Worm (Caenorhabditis elegans): ENCODE measurements around the gene Y42A5A.3.

Y42A5A.3 gene

DNA sequence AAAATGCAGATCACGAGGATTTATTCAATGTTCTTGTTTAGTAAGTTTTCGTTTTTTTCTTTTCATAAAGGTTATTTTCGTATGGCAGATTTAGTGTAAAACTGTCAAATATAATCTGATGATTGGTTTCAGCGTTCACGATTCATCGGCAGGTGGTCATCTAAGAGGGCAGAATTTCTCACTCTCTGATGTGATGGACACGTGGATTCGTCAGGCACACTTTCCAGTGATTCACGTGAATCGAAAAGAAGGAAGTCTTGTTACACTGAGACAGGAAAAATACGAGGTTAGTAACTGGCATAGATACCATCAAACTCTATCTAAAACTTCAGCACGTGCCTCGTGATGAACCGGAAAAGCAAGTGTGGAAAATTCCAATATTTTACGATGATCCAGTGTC lies 1.1 kb downstream of the Y42A5A.3 start:
- TF ChIP-seq dve-1 (tag; optimal IDR thresholded peaks at IDR 0.05; ENCODE audit: insufficient read depth) (peak; percentile 18), vab-7 (GFP tag; IDR thresholded peaks at IDR 0.05) (no peak), snpc-4 (tag; optimal IDR thresholded peaks at IDR 0.05) (no peak), ztf-7 (tag; optimal IDR thresholded peaks at IDR 0.05) (no peak), mxl-3 (GFP tag; optimal IDR thresholded peaks at IDR 0.05) (peak; percentile 73), hlh-11 (tag; optimal IDR thresholded peaks at IDR 0.05) (peak; percentile 34), nhr-25 (tag; optimal IDR thresholded peaks at IDR 0.05; ENCODE audit: borderline replicate concordance, insufficient read depth) (no peak), ceh-62 (tag; optimal IDR thresholded peaks at IDR 0.05) (no peak), unc-62 (GFP tag; optimal IDR thresholded peaks at IDR 0.05 in 1 of 2) (peak in 1 of 2 experiments; percentile 73), unc-62 (tag; optimal IDR thresholded peaks at IDR 0.05) (no peak), cey-2 (tag; optimal IDR thresholded peaks at IDR 0.05; ENCODE audit: borderline replicate concordance, insufficient read depth) (no peak), attf-4 (tag; optimal IDR thresholded peaks at IDR 0.05) (no peak), ceh-20 (GFP tag; IDR thresholded peaks at IDR 0.05) (peak; percentile 32; the same call in 1 of the 2 replicates), hmg-1.1 (GFP tag; IDR thresholded peaks at IDR 0.05) (no peak), hlh-30 (tag; optimal IDR thresholded peaks at IDR 0.05; ENCODE audit: insufficient read depth) (peak; percentile 77), mdl-1 (tag; optimal IDR thresholded peaks at IDR 0.05) (peak in 1 of 2 experiments; percentile 26), nhr-48 (tag; optimal IDR thresholded peaks at IDR 0.05) (peak; percentile 70), mxl-2 (GFP tag; conservative IDR thresholded peaks at IDR 0.05) (peak; percentile 83), lin-38 (GFP tag; IDR thresholded peaks at IDR 0.05) (no peak), nhr-6 (tag; optimal IDR thresholded peaks at IDR 0.05) (peak; percentile 26), T26A8.4 (GFP tag; IDR thresholded peaks at IDR 0.05) (0 out of 2 replicates have a peak, but pooled peaks have one; percentile 26), dmd-6 (GFP tag; IDR thresholded peaks at IDR 0.05) (peak; percentile 60), ceh-44 (GFP tag; IDR thresholded peaks at IDR 0.05) (no peak), unc-130 (GFP tag; optimal IDR thresholded peaks at IDR 0.05) (no peak)

DNA sequence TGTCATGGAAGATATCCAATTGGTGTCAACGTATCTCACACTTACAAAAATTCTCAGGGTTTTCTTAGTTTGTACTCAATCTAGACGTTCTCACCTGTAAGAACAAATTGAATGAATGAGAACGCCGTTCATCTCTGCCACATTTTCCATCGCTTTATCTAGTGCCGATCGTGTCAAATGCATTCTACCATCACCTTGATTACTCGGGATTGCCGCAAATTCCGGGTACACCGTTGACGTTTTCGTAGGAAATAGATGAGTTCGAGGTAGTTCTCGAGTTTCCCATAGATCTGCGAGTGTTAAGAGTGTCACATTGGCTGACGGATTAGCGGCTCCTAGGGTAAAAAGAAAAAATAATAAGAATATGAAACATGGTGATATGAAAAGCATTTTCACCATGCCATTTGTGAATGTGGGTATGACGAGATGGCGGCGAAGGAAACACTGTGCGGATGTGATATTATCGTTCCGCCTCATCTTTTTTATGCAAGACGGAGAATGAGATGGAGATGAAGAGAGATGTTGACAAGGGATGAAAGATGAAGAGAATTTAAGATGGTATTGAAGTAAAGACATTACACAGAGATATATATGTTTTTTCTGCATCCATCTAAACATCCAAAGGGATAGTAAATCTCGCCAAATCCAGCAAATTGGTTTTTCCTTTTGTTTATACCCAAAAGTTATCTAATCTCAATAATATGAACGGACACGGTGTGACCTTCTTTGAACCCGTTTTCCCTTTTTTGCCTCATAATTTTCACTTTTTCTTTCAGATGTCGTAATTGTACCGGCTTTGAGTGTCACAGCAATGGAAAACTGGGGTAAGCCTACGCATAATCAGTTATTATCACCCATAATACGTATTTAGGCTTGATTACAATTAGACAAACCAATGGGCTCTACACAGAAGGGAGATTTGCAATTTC lies 2.3 kb downstream of the Y42A5A.3 start, which contains the start of gene lact-8:
lact-8 (minus strand) TSS at position 445 of the 929 bp plus-strand sequence.
- TF ChIP-seq lin-15B (tag; optimal IDR thresholded peaks at IDR 0.05) (no peak), aha-1 (tag) (peak; percentile 71)

DNA sequence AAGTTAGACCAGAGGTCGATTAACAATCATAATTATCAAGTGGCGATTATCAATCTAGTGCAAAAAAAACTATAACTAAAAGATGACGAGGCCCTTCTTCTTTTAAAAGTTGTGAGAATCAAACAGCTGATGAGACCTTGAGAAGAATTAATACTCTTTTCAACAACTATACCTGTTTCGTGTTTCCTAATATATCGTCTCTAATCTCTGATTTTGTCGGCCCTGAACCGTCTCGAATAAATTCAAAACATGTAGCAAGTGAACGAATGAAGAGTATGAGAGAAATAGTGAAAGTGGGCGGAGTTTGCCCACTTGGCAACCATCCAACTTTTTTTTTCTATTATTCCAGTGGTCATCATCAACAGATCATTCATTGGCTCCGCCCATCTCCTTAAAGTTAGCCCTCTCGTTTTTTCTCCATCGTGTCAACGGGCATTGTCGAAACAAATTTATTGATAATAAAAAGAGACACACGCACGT lies 8.2 kb downstream of the Y42A5A.3 start, which contains the start of gene Y42A5A.1:
Y42A5A.1 (plus strand) TSS at position 430 of the 480 bp plus-strand sequence.
- no peak for TF ChIP-seq ces-1 (GFP tag; optimal IDR thresholded peaks at IDR 0.05)
- no peak for TF ChIP-seq nhr-10 (tag; optimal IDR thresholded peaks at IDR 0.05)
- TF ChIP-seq dmd-8 (GFP tag; IDR thresholded peaks at IDR 0.05) = no peak

DNA sequence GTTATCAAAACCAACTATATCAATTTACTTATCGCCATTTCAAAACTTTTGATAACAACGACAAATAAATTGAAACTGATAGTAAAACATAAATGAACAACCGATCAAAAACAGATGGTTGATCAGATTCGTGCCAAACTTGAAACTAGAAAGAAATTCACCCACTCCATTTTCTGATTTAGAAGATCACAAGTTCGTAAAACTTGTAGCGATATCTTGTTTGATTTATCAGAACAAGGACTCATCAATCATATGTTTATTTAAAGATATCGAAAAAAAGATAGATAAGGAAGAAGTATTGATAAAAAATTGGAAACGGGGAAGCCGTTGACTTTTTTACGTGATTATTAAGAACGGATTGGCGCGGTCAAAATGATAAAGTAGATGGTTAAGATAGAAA lies 8.7 kb downstream of the Y42A5A.3 start:
- TF ChIP-seq zip-2 (tag; optimal IDR thresholded peaks at IDR 0.05) (no peak), lin-39 (tag; optimal IDR thresholded peaks at IDR 0.05) (no peak), mdl-1 (tag; optimal IDR thresholded peaks at IDR 0.05) (peak in 1 of 2 experiments; percentile 15), tra-1 (GFP tag; IDR thresholded peaks at IDR 0.05) (peak; percentile 74), daf-16 (GFP tag; optimal IDR thresholded peaks at IDR 0.05) (no peak), daf-16 (tag; optimal IDR thresholded peaks at IDR 0.05) (no peak), zag-1 (tag; optimal IDR thresholded peaks at IDR 0.05) (no peak), nhr-10 (tag; optimal IDR thresholded peaks at IDR 0.05) (no peak), set-16 (GFP tag; IDR thresholded peaks at IDR 0.05) (no peak), nhr-6 (tag; optimal IDR thresholded peaks at IDR 0.05) (no peak), lin-29 (GFP tag; IDR thresholded peaks at IDR 0.05) (no peak), daf-19 (GFP tag; conservative IDR thresholded peaks at IDR 0.05) (no peak), ceh-44 (GFP tag; IDR thresholded peaks at IDR 0.05) (no peak), dpl-1 (GFP tag; optimal IDR thresholded peaks at IDR 0.05) (no peak), attf-4 (tag; optimal IDR thresholded peaks at IDR 0.05) (no peak), daf-12 (tag; optimal IDR thresholded peaks at IDR 0.05) (no peak), T26A8.4 (GFP tag; IDR thresholded peaks at IDR 0.05) (no peak), ztf-7 (tag; optimal IDR thresholded peaks at IDR 0.05) (no peak), lin-38 (GFP tag; IDR thresholded peaks at IDR 0.05) (no peak), mes-2 (tag; optimal IDR thresholded peaks at IDR 0.05; ENCODE audit: poor library complexity, severe bottlenecking) (no peak), lin-1 (GFP tag; IDR thresholded peaks at IDR 0.05) (no peak), php-3 (GFP tag; IDR thresholded peaks at IDR 0.05) (peak; percentile 33; the same call in 1 of the 2 replicates), nhr-237 (tag; optimal IDR thresholded peaks at IDR 0.05) (no peak)

Measured in whole organism, L4 larva.